Fruit fly (Drosophila melanogaster) whole organism, pupa: ENCODE measurements around the gene Lsm12a.

ENCODE experiments used
- CG10348 ChIP-seq: fragments of 200-800 bp; sonication (Bioruptor generic); IDR thresholded peaks from 2 replicates; pipeline ENCODE4 v1.3.6; 2022; ENCODE audit warnings: missing biosample characterization, missing genetic modification characterization
- CG12605 ChIP-seq: fragments of 200-800 bp; sonication (Bioruptor generic); IDR thresholded peaks from 2 replicates; pipeline ENCODE4 v1.3.6; 2022; ENCODE audit warnings: missing biosample characterization, missing genetic modification characterization
- CG13204 ChIP-seq: fragments of 200-800 bp; sonication (Bioruptor generic); optimal IDR thresholded peaks from 2 replicates; lab custom pipeline; 2018; ENCODE audit warnings: missing biosample characterization, mild to moderate bottlenecking, missing genetic modification characterization, moderate library complexity
- CG14655 ChIP-seq: fragments of 200-800 bp; sonication (Bioruptor generic); optimal IDR thresholded peaks from 3 replicates; lab custom pipeline; 2017; ENCODE audit warnings: mild to moderate bottlenecking, missing biosample characterization, missing genetic modification reagents, missing genetic modification characterization
- CG15710 ChIP-seq: fragments of 200-800 bp; sonication (Bioruptor generic); optimal IDR thresholded peaks from 2 replicates; lab custom pipeline; 2018; ENCODE audit warnings: missing biosample characterization, mild to moderate bottlenecking, missing genetic modification characterization, moderate library complexity
- CG17806 ChIP-seq: fragments of 200-800 bp; sonication (Bioruptor generic); optimal IDR thresholded peaks from 2 replicates; lab custom pipeline; 2018; ENCODE audit warnings: missing biosample characterization, mild to moderate bottlenecking, missing genetic modification characterization, moderate library complexity
- CG32121 ChIP-seq: fragments of 200-800 bp; sonication (Bioruptor generic); IDR thresholded peaks from 2 replicates; pipeline ENCODE4 v1.3.6; 2022; ENCODE audit warnings: missing biosample characterization, missing genetic modification characterization
- CG34367 ChIP-seq: fragments of 200-800 bp; sonication (Bioruptor generic); optimal IDR thresholded peaks from 2 replicates; lab custom pipeline; 2018; ENCODE audit warnings: missing biosample characterization, mild to moderate bottlenecking, missing genetic modification characterization
- CG4496 ChIP-seq: fragments of 200-800 bp; sonication (Bioruptor generic); IDR thresholded peaks from 3 replicates; pipeline ENCODE4 v1.3.6; 2022; ENCODE audit warnings: missing biosample characterization, missing genetic modification characterization
- CG8159 ChIP-seq: fragments of 200-800 bp; sonication (Bioruptor generic); optimal IDR thresholded peaks from 3 replicates; lab custom pipeline; 2018; ENCODE audit warnings: missing biosample characterization, mild to moderate bottlenecking, missing genetic modification characterization, moderate library complexity
- CG8301 ChIP-seq: fragments of 200-800 bp; sonication (Bioruptor generic); optimal IDR thresholded peaks from 2 replicates; lab custom pipeline; 2018; ENCODE audit warnings: missing biosample characterization, mild to moderate bottlenecking, missing genetic modification characterization
- CG9948 ChIP-seq: fragments of 200-800 bp; sonication (Bioruptor generic); optimal IDR thresholded peaks from 2 replicates; lab custom pipeline; 2018; ENCODE audit warnings: missing biosample characterization, mild to moderate bottlenecking, missing genetic modification characterization, moderate library complexity
- D1 ChIP-seq: fragments of 200-800 bp; sonication (Bioruptor generic); optimal IDR thresholded peaks from 2 replicates; lab custom pipeline; 2018; ENCODE audit warnings: missing biosample characterization, mild to moderate bottlenecking, missing genetic modification characterization, moderate library complexity
- EcR ChIP-seq: fragments of 200-800 bp; sonication (Bioruptor generic); optimal IDR thresholded peaks from 3 replicates; lab custom pipeline; 2019; ENCODE audit warnings: missing biosample characterization, missing genetic modification characterization, mild to moderate bottlenecking, moderate library complexity, missing genetic modification reagents
- Ets98B ChIP-seq: fragments of 200-800 bp; sonication (Bioruptor generic); IDR thresholded peaks from 2 replicates; pipeline ENCODE4 v1.3.6; 2022; ENCODE audit warnings: missing biosample characterization, missing genetic modification characterization
- Pif1A ChIP-seq: fragments of 200-800 bp; sonication (Bioruptor generic); optimal IDR thresholded peaks from 3 replicates; lab custom pipeline; 2016; ENCODE audit warnings: missing biosample characterization, missing genetic modification characterization
- Pif1B ChIP-seq: fragments of 200-800 bp; sonication (Bioruptor generic); optimal IDR thresholded peaks from 3 replicates; lab custom pipeline; 2016; ENCODE audit warnings: missing biosample characterization, missing genetic modification characterization
- Snoo ChIP-seq: fragments of 200-800 bp; sonication (Bioruptor generic); optimal IDR thresholded peaks from 3 replicates; lab custom pipeline; 2017; ENCODE audit warnings: missing biosample characterization, mild to moderate bottlenecking, missing genetic modification characterization, inconsistent platforms
- fd96Ca ChIP-seq: fragments of 200-800 bp; sonication (Bioruptor generic); IDR thresholded peaks from 3 replicates; pipeline ENCODE4 v1.3.6; 2022; ENCODE audit warnings: missing biosample characterization, missing genetic modification characterization
- gl ChIP-seq: fragments of 200-800 bp; sonication (Bioruptor generic); optimal IDR thresholded peaks from 2 replicates; lab custom pipeline; 2018; ENCODE audit warnings: missing biosample characterization, mild to moderate bottlenecking, missing genetic modification characterization
- rn ChIP-seq: fragments of 200-800 bp; sonication (Bioruptor generic); IDR thresholded peaks from 2 replicates; pipeline ENCODE4 v1.3.6; 2022; ENCODE audit warnings: missing biosample characterization, missing genetic modification characterization

Lsm12a gene

dm6 chrX:12018440-12019101, at the start of gene Lsm12a:
Lsm12a (plus strand) TSS chrX:12018640.
- TF ChIP-seq CG34367 (no peak), CG9948 (tag; lab: Kevin White, UChicago) (no peak), EcR (GFP tag; lab: Kevin White, UChicago) (no peak), Pif1B (GFP tag; lab: Kevin White, UChicago) (no peak), CG10348 (no peak), CG32121 (GFP tag; lab: Robert Waterston, UW) (no peak), CG15710 (tag; lab: Kevin White, UChicago) (no peak), CG8301 (tag; lab: Kevin White, UChicago) (no peak), CG8159 (tag; lab: Kevin White, UChicago) (no peak), gl (no peak)

dm6 chrX:11983838-11984237, 34.6 kb upstream of the Lsm12a start:
- no peak for TF ChIP-seq CG8159 (tag; lab: Kevin White, UChicago)
- TF ChIP-seq CG14655 (GFP tag; lab: Kevin White, UChicago), result no peak
- no peak for TF ChIP-seq CG4496 (GFP tag; lab: Robert Waterston, UW)
- no peak for TF ChIP-seq CG32121 (GFP tag; lab: Robert Waterston, UW)

- TF ChIP-seq D1 (tag; lab: Kevin White, UChicago), result no peak
- no peak for TF ChIP-seq CG8159 (tag; lab: Kevin White, UChicago)
- TF ChIP-seq CG32121 (GFP tag; lab: Robert Waterston, UW), result no peak
- no peak for TF ChIP-seq EcR (GFP tag; lab: Kevin White, UChicago)
- TF ChIP-seq CG4496 (GFP tag; lab: Robert Waterston, UW), result no peak
- TF ChIP-seq CG15710 (tag; lab: Kevin White, UChicago), result no peak
- no peak for TF ChIP-seq rn (GFP tag; lab: Robert Waterston, UW)
- TF ChIP-seq CG14655 (GFP tag; lab: Kevin White, UChicago), result no peak
- no peak for TF ChIP-seq CG34367
- TF ChIP-seq gl, result no peak
- TF ChIP-seq Pif1A, result no peak
- no peak for TF ChIP-seq CG9948 (tag; lab: Kevin White, UChicago)
Observed at dm6 chrX:11984987-11985386, 33.5 kb upstream of the Lsm12a start, which contains the start of gene cac. cac (minus strand) TSS chrX:11985087.

- TF ChIP-seq CG17806 (tag; lab: Kevin White, UChicago) (no peak), CG9948 (tag; lab: Kevin White, UChicago) (no peak), EcR (GFP tag; lab: Kevin White, UChicago) (no peak), Ets98B (no peak), CG15710 (tag; lab: Kevin White, UChicago) (no peak), CG8301 (tag; lab: Kevin White, UChicago) (no peak), CG10348 (no peak), CG13204 (GFP tag; lab: Kevin White, UChicago) (no peak)
Observed at dm6 chrX:11987664-11988063, 30.8 kb upstream of the Lsm12a start, which contains the start of gene gd. gd (minus strand) TSS chrX:11987764.

dm6 chrX:11988912-11989311, 29.5 kb upstream of the Lsm12a start, which contains the start of gene tsg:
tsg (minus strand) TSS chrX:11988948.
- TF ChIP-seq Ets98B, result no peak
- TF ChIP-seq CG15710 (tag; lab: Kevin White, UChicago), result no peak
- no peak for TF ChIP-seq D1 (tag; lab: Kevin White, UChicago)
- TF ChIP-seq CG13204 (GFP tag; lab: Kevin White, UChicago), result no peak
- TF ChIP-seq CG32121 (GFP tag; lab: Robert Waterston, UW), result no peak
- no peak for TF ChIP-seq CG34367
- no peak for TF ChIP-seq Pif1A
- no peak for TF ChIP-seq CG9948 (tag; lab: Kevin White, UChicago)
- no peak for TF ChIP-seq CG10348
- TF ChIP-seq CG17806 (tag; lab: Kevin White, UChicago), result no peak
- TF ChIP-seq rn (GFP tag; lab: Robert Waterston, UW), result no peak
- no peak for TF ChIP-seq EcR (GFP tag; lab: Kevin White, UChicago)
- TF ChIP-seq CG4496 (GFP tag; lab: Robert Waterston, UW), result no peak
- TF ChIP-seq CG8159 (tag; lab: Kevin White, UChicago), result no peak

dm6 chrX:11992668-11993067, 25.8 kb upstream of the Lsm12a start, which contains the start of gene CG18130:
CG18130 (minus strand) TSS chrX:11992768.
- no peak for TF ChIP-seq fd96Ca (GFP tag; lab: Robert Waterston, UW)
- TF ChIP-seq Snoo (tag; lab: Kevin White, UChicago), result no peak
- TF ChIP-seq CG14655 (GFP tag; lab: Kevin White, UChicago), result no peak
- no peak for TF ChIP-seq CG9948 (tag; lab: Kevin White, UChicago)
- no peak for TF ChIP-seq CG13204 (GFP tag; lab: Kevin White, UChicago)
- no peak for TF ChIP-seq rn (GFP tag; lab: Robert Waterston, UW)

- TF ChIP-seq Ets98B (no peak), CG9948 (tag; lab: Kevin White, UChicago) (no peak), CG12605 (no peak), Pif1A (no peak), CG4496 (GFP tag; lab: Robert Waterston, UW) (no peak), CG8159 (tag; lab: Kevin White, UChicago) (no peak), CG17806 (tag; lab: Kevin White, UChicago) (no peak), CG32121 (GFP tag; lab: Robert Waterston, UW) (no peak), fd96Ca (GFP tag; lab: Robert Waterston, UW) (no peak), CG15710 (tag; lab: Kevin White, UChicago) (no peak)
Observed at dm6 chrX:11993279-11993678, 25.2 kb upstream of the Lsm12a start.
